Fruit fly (Drosophila melanogaster) whole organism, pupa: ENCODE measurements around the gene CG11771.

Experiments used
- CG10348 ChIP-seq: fragments of 200-800 bp; sonication (Bioruptor generic); IDR thresholded peaks from 2 replicates; pipeline ENCODE4 v1.3.6; 2022; ENCODE audit warnings: missing biosample characterization, missing genetic modification characterization
- CG12605 ChIP-seq: fragments of 200-800 bp; sonication (Bioruptor generic); IDR thresholded peaks from 2 replicates; pipeline ENCODE4 v1.3.6; 2022; ENCODE audit warnings: missing biosample characterization, missing genetic modification characterization
- CG13204 ChIP-seq: fragments of 200-800 bp; sonication (Bioruptor generic); optimal IDR thresholded peaks from 2 replicates; lab custom pipeline; 2018; ENCODE audit warnings: missing biosample characterization, mild to moderate bottlenecking, missing genetic modification characterization, moderate library complexity
- CG14655 ChIP-seq: fragments of 200-800 bp; sonication (Bioruptor generic); optimal IDR thresholded peaks from 3 replicates; lab custom pipeline; 2017; ENCODE audit warnings: mild to moderate bottlenecking, missing biosample characterization, missing genetic modification reagents, missing genetic modification characterization
- CG15710 ChIP-seq: fragments of 200-800 bp; sonication (Bioruptor generic); optimal IDR thresholded peaks from 2 replicates; lab custom pipeline; 2018; ENCODE audit warnings: missing biosample characterization, mild to moderate bottlenecking, missing genetic modification characterization, moderate library complexity
- CG17806 ChIP-seq: fragments of 200-800 bp; sonication (Bioruptor generic); optimal IDR thresholded peaks from 2 replicates; lab custom pipeline; 2018; ENCODE audit warnings: missing biosample characterization, mild to moderate bottlenecking, missing genetic modification characterization, moderate library complexity
- CG32121 ChIP-seq: fragments of 200-800 bp; sonication (Bioruptor generic); IDR thresholded peaks from 2 replicates; pipeline ENCODE4 v1.3.6; 2022; ENCODE audit warnings: missing biosample characterization, missing genetic modification characterization
- CG34367 ChIP-seq: fragments of 200-800 bp; sonication (Bioruptor generic); optimal IDR thresholded peaks from 2 replicates; lab custom pipeline; 2018; ENCODE audit warnings: missing biosample characterization, mild to moderate bottlenecking, missing genetic modification characterization
- CG4496 ChIP-seq: fragments of 200-800 bp; sonication (Bioruptor generic); IDR thresholded peaks from 3 replicates; pipeline ENCODE4 v1.3.6; 2022; ENCODE audit warnings: missing biosample characterization, missing genetic modification characterization
- CG8159 ChIP-seq: fragments of 200-800 bp; sonication (Bioruptor generic); optimal IDR thresholded peaks from 3 replicates; lab custom pipeline; 2018; ENCODE audit warnings: missing biosample characterization, mild to moderate bottlenecking, missing genetic modification characterization, moderate library complexity
- CG8301 ChIP-seq: fragments of 200-800 bp; sonication (Bioruptor generic); optimal IDR thresholded peaks from 2 replicates; lab custom pipeline; 2018; ENCODE audit warnings: missing biosample characterization, mild to moderate bottlenecking, missing genetic modification characterization
- CG9948 ChIP-seq: fragments of 200-800 bp; sonication (Bioruptor generic); optimal IDR thresholded peaks from 2 replicates; lab custom pipeline; 2018; ENCODE audit warnings: missing biosample characterization, mild to moderate bottlenecking, missing genetic modification characterization, moderate library complexity
- D1 ChIP-seq: fragments of 200-800 bp; sonication (Bioruptor generic); optimal IDR thresholded peaks from 2 replicates; lab custom pipeline; 2018; ENCODE audit warnings: missing biosample characterization, mild to moderate bottlenecking, missing genetic modification characterization, moderate library complexity
- EcR ChIP-seq: fragments of 200-800 bp; sonication (Bioruptor generic); optimal IDR thresholded peaks from 3 replicates; lab custom pipeline; 2019; ENCODE audit warnings: missing biosample characterization, missing genetic modification characterization, mild to moderate bottlenecking, moderate library complexity, missing genetic modification reagents
- Ets98B ChIP-seq: fragments of 200-800 bp; sonication (Bioruptor generic); IDR thresholded peaks from 2 replicates; pipeline ENCODE4 v1.3.6; 2022; ENCODE audit warnings: missing biosample characterization, missing genetic modification characterization
- Pif1A ChIP-seq: fragments of 200-800 bp; sonication (Bioruptor generic); optimal IDR thresholded peaks from 3 replicates; lab custom pipeline; 2016; ENCODE audit warnings: missing biosample characterization, missing genetic modification characterization
- Pif1B ChIP-seq: fragments of 200-800 bp; sonication (Bioruptor generic); optimal IDR thresholded peaks from 3 replicates; lab custom pipeline; 2016; ENCODE audit warnings: missing biosample characterization, missing genetic modification characterization
- Snoo ChIP-seq: fragments of 200-800 bp; sonication (Bioruptor generic); optimal IDR thresholded peaks from 3 replicates; lab custom pipeline; 2017; ENCODE audit warnings: missing biosample characterization, mild to moderate bottlenecking, missing genetic modification characterization, inconsistent platforms
- fd96Ca ChIP-seq: fragments of 200-800 bp; sonication (Bioruptor generic); IDR thresholded peaks from 3 replicates; pipeline ENCODE4 v1.3.6; 2022; ENCODE audit warnings: missing biosample characterization, missing genetic modification characterization
- gl ChIP-seq: fragments of 200-800 bp; sonication (Bioruptor generic); optimal IDR thresholded peaks from 2 replicates; lab custom pipeline; 2018; ENCODE audit warnings: missing biosample characterization, mild to moderate bottlenecking, missing genetic modification characterization
- rn ChIP-seq: fragments of 200-800 bp; sonication (Bioruptor generic); IDR thresholded peaks from 2 replicates; pipeline ENCODE4 v1.3.6; 2022; ENCODE audit warnings: missing biosample characterization, missing genetic modification characterization

Gene CG11771

DNA sequence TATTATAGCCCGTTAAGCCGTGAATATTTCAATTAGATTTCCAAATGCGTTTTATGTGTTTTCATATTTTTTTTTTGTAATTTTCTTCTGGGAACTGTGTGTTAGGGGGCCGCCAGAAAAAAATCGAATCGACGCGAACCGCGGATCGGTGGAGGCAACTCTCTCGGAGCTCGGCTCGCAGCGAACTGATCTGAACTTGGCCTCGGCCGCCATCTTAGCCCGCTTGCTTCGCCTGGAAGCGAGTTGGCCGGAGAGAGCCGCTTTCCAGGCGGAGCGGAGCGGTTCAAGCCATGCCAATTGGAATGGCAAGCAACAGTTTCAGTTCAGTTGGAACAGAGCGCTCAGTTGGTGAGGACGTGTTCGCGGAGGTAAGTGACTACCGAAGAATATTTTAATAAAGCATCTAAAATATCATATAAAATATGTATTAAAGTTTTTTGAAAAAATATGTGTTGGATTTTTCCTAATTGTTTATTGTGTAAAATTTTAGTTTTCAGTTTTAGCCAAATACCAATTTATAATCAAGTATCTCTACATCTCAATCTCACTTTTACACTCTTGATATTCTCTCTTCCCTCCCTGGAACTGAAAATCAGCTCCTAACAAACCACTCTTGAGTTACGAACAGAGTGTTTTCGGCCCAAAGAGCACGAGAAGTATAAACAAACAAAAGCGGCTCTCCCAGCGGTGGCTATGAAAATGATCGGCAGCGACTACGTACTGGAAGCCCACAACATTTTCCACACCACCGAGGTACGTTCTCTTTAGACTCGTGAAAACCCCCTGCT lies 37.2 kb upstream of the CG11771 start, which contains the start of the genes CG31121 and CG11069:
Gene CG31121, minus strand, starts transcription at position 187 of the 788 bp plus-strand sequence.
Gene CG11069, plus strand, starts transcription at position 324 of the 788 bp plus-strand sequence.
- TF ChIP-seq CG10348 (GFP tag; lab: Robert Waterston, UW), result no peak
- TF ChIP-seq CG13204, result peak; percentile 19
- TF ChIP-seq EcR (GFP tag; lab: Kevin White, UChicago), result peak; percentile 46
- 0 out of 3 replicates have a peak, but pooled peaks have one; percentile 48 for TF ChIP-seq fd96Ca (GFP tag; lab: Robert Waterston, UW)
- peak; percentile 41; the same call in 1 of the 2 replicates for TF ChIP-seq Ets98B (GFP tag; lab: Robert Waterston, UW)

DNA sequence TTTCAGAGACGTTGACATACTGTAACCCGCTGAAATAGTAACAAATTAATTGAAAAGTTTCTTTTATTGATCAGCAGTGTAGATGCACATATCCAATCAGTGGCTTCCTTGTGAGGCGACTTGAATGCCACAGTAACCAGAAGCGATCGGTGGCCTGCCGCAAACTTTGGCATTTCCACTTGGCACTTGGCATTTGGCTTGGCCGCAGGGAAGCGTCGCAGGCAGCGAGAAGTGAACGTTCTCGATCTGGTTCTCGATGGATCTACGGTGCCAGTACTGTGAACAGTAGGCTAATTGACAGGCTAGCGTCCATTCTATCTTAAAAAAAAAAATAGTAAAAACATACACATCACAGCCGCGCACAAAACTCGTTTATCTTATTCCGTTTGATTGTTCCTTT lies 31.0 kb upstream of the CG11771 start, which contains the start of gene CG10845:
Gene CG10845, plus strand, starts transcription at position 301 of the 400 bp plus-strand sequence.
- no peak for TF ChIP-seq fd96Ca (GFP tag; lab: Robert Waterston, UW)
- no peak for TF ChIP-seq gl (tag; lab: Kevin White, UChicago)
- no peak for TF ChIP-seq Ets98B (GFP tag; lab: Robert Waterston, UW)
- no peak for TF ChIP-seq CG13204
- TF ChIP-seq CG32121, result no peak
- no peak for TF ChIP-seq CG12605
- no peak for TF ChIP-seq CG15710
- TF ChIP-seq CG8159 (tag; lab: Kevin White, UChicago), result no peak
- TF ChIP-seq CG34367, result no peak
- no peak for TF ChIP-seq Pif1B (GFP tag; lab: Kevin White, UChicago)
- no peak for TF ChIP-seq CG8301 (tag; lab: Kevin White, UChicago)
- TF ChIP-seq D1 (tag; lab: Kevin White, UChicago), result no peak
- no peak for TF ChIP-seq rn (GFP tag; lab: Robert Waterston, UW)
- TF ChIP-seq Pif1A, result no peak
- no peak for TF ChIP-seq Snoo (tag; lab: Kevin White, UChicago)
- no peak for TF ChIP-seq CG4496 (GFP tag; lab: Robert Waterston, UW)

dm6 chr3R:24905959-24906634 lies 25.7 kb upstream of the CG11771 start, which contains the start of gene CG13643:
CG13643 (minus strand) TSS chr3R:24906004.
- TF ChIP-seq CG9948 (tag; lab: Kevin White, UChicago), result no peak
- no peak for TF ChIP-seq CG15710
- TF ChIP-seq Ets98B (GFP tag; lab: Robert Waterston, UW), result peak; percentile 23; the same call in 1 of the 2 replicates
- no peak for TF ChIP-seq gl (tag; lab: Kevin White, UChicago)
- TF ChIP-seq CG13204, result no peak
- TF ChIP-seq rn (GFP tag; lab: Robert Waterston, UW), result no peak
- TF ChIP-seq fd96Ca (GFP tag; lab: Robert Waterston, UW), result no peak
- no peak for TF ChIP-seq CG10348 (GFP tag; lab: Robert Waterston, UW)
- TF ChIP-seq Pif1B (GFP tag; lab: Kevin White, UChicago), result peak; percentile 51
- no peak for TF ChIP-seq D1 (tag; lab: Kevin White, UChicago)
- TF ChIP-seq CG8159 (tag; lab: Kevin White, UChicago), result peak; percentile 53
- no peak for TF ChIP-seq CG34367
- no peak for TF ChIP-seq Snoo (tag; lab: Kevin White, UChicago)
- TF ChIP-seq CG17806 (tag; lab: Kevin White, UChicago), result no peak
- peak; percentile 81 for TF ChIP-seq CG14655
- TF ChIP-seq CG32121, result peak; percentile 56
- TF ChIP-seq CG12605, result no peak
- TF ChIP-seq CG4496 (GFP tag; lab: Robert Waterston, UW), result peak; percentile 42; the same call in 1 of the 3 replicates
- TF ChIP-seq Pif1A, result peak; percentile 54
- peak; percentile 79 for TF ChIP-seq CG8301 (tag; lab: Kevin White, UChicago)
- no peak for TF ChIP-seq EcR (GFP tag; lab: Kevin White, UChicago)

dm6 chr3R:24906648-24907047 lies 25.2 kb upstream of the CG11771 start:
- TF ChIP-seq CG4496 (GFP tag; lab: Robert Waterston, UW), result peak; percentile 55; the same call in 1 of the 3 replicates
- 0 out of 3 replicates have a peak, but pooled peaks have one; percentile 30 for TF ChIP-seq fd96Ca (GFP tag; lab: Robert Waterston, UW)
- TF ChIP-seq CG14655, result no peak
- TF ChIP-seq Pif1B (GFP tag; lab: Kevin White, UChicago), result no peak
- peak; percentile 25; the same call in 1 of the 2 replicates for TF ChIP-seq Ets98B (GFP tag; lab: Robert Waterston, UW)
- TF ChIP-seq CG8301 (tag; lab: Kevin White, UChicago), result peak; percentile 9
- TF ChIP-seq CG32121, result peak; percentile 64
- no peak for TF ChIP-seq CG8159 (tag; lab: Kevin White, UChicago)
- TF ChIP-seq EcR (GFP tag; lab: Kevin White, UChicago), result no peak
- TF ChIP-seq CG12605, result peak; percentile 45; the same call in 1 of the 2 replicates
- TF ChIP-seq Snoo (tag; lab: Kevin White, UChicago), result no peak

- no peak for TF ChIP-seq CG13204
- no peak for TF ChIP-seq Pif1A
- TF ChIP-seq CG10348 (GFP tag; lab: Robert Waterston, UW), result no peak
- TF ChIP-seq Ets98B (GFP tag; lab: Robert Waterston, UW), result peak; percentile 66
- no peak for TF ChIP-seq CG8159 (tag; lab: Kevin White, UChicago)
- 0 out of 3 replicates have a peak, but pooled peaks have one; percentile 34 for TF ChIP-seq fd96Ca (GFP tag; lab: Robert Waterston, UW)
- no peak for TF ChIP-seq D1 (tag; lab: Kevin White, UChicago)
- no peak for TF ChIP-seq CG12605
- TF ChIP-seq CG9948 (tag; lab: Kevin White, UChicago), result no peak
- TF ChIP-seq rn (GFP tag; lab: Robert Waterston, UW), result no peak
- TF ChIP-seq EcR (GFP tag; lab: Kevin White, UChicago), result no peak
- peak; percentile 28 for TF ChIP-seq CG14655
- no peak for TF ChIP-seq Pif1B (GFP tag; lab: Kevin White, UChicago)
- no peak for TF ChIP-seq CG34367
- TF ChIP-seq CG8301 (tag; lab: Kevin White, UChicago), result peak; percentile 38
- no peak for TF ChIP-seq Snoo (tag; lab: Kevin White, UChicago)
- TF ChIP-seq gl (tag; lab: Kevin White, UChicago), result no peak
- no peak for TF ChIP-seq CG17806 (tag; lab: Kevin White, UChicago)
- TF ChIP-seq CG15710, result no peak
- TF ChIP-seq CG32121, result peak; percentile 68
- no peak for TF ChIP-seq CG4496 (GFP tag; lab: Robert Waterston, UW)
These were observed 23.8 kb upstream of the CG11771 start for dm6 chr3R:24908034-24908433.
